Worm (Caenorhabditis elegans): ENCODE results near the gene C32C4.16.

C32C4.16 gene

ce11 chrV:10671618-10672017, 24.3 kb downstream of the C32C4.16 start, which contains the start of gene ceh-22:
ceh-22 (plus strand) TSS chrV:10671918.
- TF ChIP-seq T22C8.4 (GFP tag; IDR thresholded peaks at IDR 0.05) (no peak), ztf-29 (GFP tag; IDR thresholded peaks at IDR 0.05) (no peak), klf-2 (GFP tag; conservative IDR thresholded peaks at IDR 0.05) (no peak), flt-1 (GFP tag; IDR thresholded peaks at IDR 0.05) (no peak), tab-1 (GFP tag; IDR thresholded peaks at IDR 0.05) (no peak), cog-1 (tag; optimal IDR thresholded peaks at IDR 0.05) (no peak), med-1 (GFP tag; optimal IDR thresholded peaks at IDR 0.05; ENCODE audit: insufficient read depth) (no peak), ref-1 (GFP tag; conservative IDR thresholded peaks at IDR 0.05) (no peak), ztf-23 (GFP tag; IDR thresholded peaks at IDR 0.05) (no peak)

ce11 chrV:10672601-10673000, 25.2 kb downstream of the C32C4.16 start:
- no peak for TF ChIP-seq klf-2 (GFP tag; conservative IDR thresholded peaks at IDR 0.05)
- TF ChIP-seq tab-1 (GFP tag; IDR thresholded peaks at IDR 0.05): no peak
- no peak for TF ChIP-seq ztf-29 (GFP tag; IDR thresholded peaks at IDR 0.05)
- no peak for TF ChIP-seq T22C8.4 (GFP tag; IDR thresholded peaks at IDR 0.05)
- no peak for TF ChIP-seq med-1 (GFP tag; optimal IDR thresholded peaks at IDR 0.05; ENCODE audit: insufficient read depth)
- TF ChIP-seq ztf-23 (GFP tag; IDR thresholded peaks at IDR 0.05): no peak

DNA sequence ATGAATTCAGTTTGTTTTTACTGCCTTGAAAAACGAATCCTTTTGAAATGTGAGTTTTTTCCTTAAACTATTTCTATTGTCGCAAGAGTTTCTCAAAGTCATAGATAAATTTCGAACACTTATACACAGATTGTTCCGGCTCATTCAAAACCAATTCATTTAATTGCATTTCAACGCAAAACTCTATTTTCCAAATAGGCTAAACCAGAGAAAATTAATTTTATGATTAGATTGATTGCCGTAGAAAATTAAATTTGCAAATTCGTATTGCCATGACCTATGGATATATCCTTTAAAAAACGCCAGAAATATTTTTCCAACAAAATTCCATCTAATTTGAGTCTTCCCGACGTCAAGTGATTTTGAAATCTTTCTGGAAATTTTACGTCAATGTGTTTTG, 28.6 kb downstream of the C32C4.16 start:
- TF ChIP-seq med-1 (GFP tag; optimal IDR thresholded peaks at IDR 0.05; ENCODE audit: insufficient read depth) (no peak), klf-2 (GFP tag; conservative IDR thresholded peaks at IDR 0.05) (no peak), ztf-23 (GFP tag; IDR thresholded peaks at IDR 0.05) (no peak), cog-1 (tag; optimal IDR thresholded peaks at IDR 0.05) (no peak), ref-1 (GFP tag; conservative IDR thresholded peaks at IDR 0.05) (no peak), ztf-29 (GFP tag; IDR thresholded peaks at IDR 0.05) (no peak), T22C8.4 (GFP tag; IDR thresholded peaks at IDR 0.05) (no peak)

DNA sequence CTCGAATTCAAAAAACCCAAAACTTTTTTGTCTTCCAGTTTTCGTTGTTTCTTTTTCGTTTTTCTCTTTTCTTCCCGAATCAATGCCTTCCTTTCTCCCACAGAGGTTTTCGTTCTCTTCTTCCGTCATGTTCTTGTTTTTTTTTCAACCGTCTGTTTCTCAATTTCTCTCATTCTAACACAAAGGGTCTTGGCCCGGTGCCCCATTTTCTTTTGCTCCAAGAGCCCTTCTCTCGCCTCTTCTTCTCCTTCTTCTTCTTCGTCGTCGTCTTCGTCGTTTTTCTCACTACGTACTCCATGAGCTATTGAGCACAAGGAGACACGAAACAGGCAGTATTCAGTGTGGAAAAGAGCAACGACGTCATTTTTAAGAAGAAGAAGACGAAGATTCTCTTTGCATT, 30.1 kb downstream of the C32C4.16 start:
- TF ChIP-seq med-1 (GFP tag; optimal IDR thresholded peaks at IDR 0.05; ENCODE audit: insufficient read depth) (no peak), T22C8.4 (GFP tag; IDR thresholded peaks at IDR 0.05) (no peak), ref-1 (GFP tag; conservative IDR thresholded peaks at IDR 0.05) (no peak)

DNA sequence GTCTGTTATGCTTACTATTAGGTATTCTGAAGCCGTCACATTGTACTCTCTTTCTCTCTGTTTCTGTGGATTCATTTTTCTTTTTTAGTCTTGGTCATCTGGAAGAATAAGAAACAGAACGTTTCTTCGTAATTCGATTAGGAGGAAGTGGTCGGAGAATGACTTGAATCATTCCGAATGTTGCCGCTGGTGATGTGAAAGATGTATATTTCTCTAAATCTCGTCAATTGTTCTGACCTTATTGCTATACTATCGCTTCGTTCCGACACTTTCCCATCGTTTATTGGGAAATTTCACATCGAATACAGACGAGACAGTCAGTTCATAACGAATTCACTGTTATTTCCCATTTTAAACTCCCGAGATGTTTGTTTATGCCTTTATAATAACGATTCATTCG, 31.7 kb downstream of the C32C4.16 start:
- no peak for TF ChIP-seq tab-1 (GFP tag; IDR thresholded peaks at IDR 0.05)
- TF ChIP-seq ztf-29 (GFP tag; IDR thresholded peaks at IDR 0.05): no peak
- TF ChIP-seq ref-1 (GFP tag; conservative IDR thresholded peaks at IDR 0.05): no peak
- TF ChIP-seq T22C8.4 (GFP tag; IDR thresholded peaks at IDR 0.05): no peak
- no peak for TF ChIP-seq klf-2 (GFP tag; conservative IDR thresholded peaks at IDR 0.05)
- no peak for TF ChIP-seq ztf-23 (GFP tag; IDR thresholded peaks at IDR 0.05)
- TF ChIP-seq flt-1 (GFP tag; IDR thresholded peaks at IDR 0.05): no peak
- no peak for TF ChIP-seq med-1 (GFP tag; optimal IDR thresholded peaks at IDR 0.05; ENCODE audit: insufficient read depth)
- TF ChIP-seq cog-1 (tag; optimal IDR thresholded peaks at IDR 0.05): no peak

ce11 chrV:10679990-10680602, 32.7 kb downstream of the C32C4.16 start:
- TF ChIP-seq T22C8.4 (GFP tag; IDR thresholded peaks at IDR 0.05) (no peak), klf-2 (GFP tag; conservative IDR thresholded peaks at IDR 0.05) (no peak), flt-1 (GFP tag; IDR thresholded peaks at IDR 0.05) (no peak), ztf-23 (GFP tag; IDR thresholded peaks at IDR 0.05) (no peak), ref-1 (GFP tag; conservative IDR thresholded peaks at IDR 0.05) (no peak), cog-1 (tag; optimal IDR thresholded peaks at IDR 0.05) (no peak), ztf-29 (GFP tag; IDR thresholded peaks at IDR 0.05) (no peak), tab-1 (GFP tag; IDR thresholded peaks at IDR 0.05) (no peak), med-1 (GFP tag; optimal IDR thresholded peaks at IDR 0.05; ENCODE audit: insufficient read depth) (no peak)

- TF ChIP-seq T22C8.4 (GFP tag; IDR thresholded peaks at IDR 0.05): peak; percentile 69; the same call in 1 of the 2 replicates
- 0 out of 2 replicates have a peak, but pooled peaks have one; percentile 50 for TF ChIP-seq ztf-23 (GFP tag; IDR thresholded peaks at IDR 0.05)
- TF ChIP-seq klf-2 (GFP tag; conservative IDR thresholded peaks at IDR 0.05): no peak
- TF ChIP-seq ref-1 (GFP tag; conservative IDR thresholded peaks at IDR 0.05): peak; percentile 42; the same call in 1 of the 2 replicates
- no peak for TF ChIP-seq ztf-29 (GFP tag; IDR thresholded peaks at IDR 0.05)
- TF ChIP-seq med-1 (GFP tag; optimal IDR thresholded peaks at IDR 0.05; ENCODE audit: insufficient read depth): no peak
- no peak for TF ChIP-seq tab-1 (GFP tag; IDR thresholded peaks at IDR 0.05)
- TF ChIP-seq flt-1 (GFP tag; IDR thresholded peaks at IDR 0.05): peak; percentile 4; the same call in 1 of the 2 replicates
- no peak for TF ChIP-seq cog-1 (tag; optimal IDR thresholded peaks at IDR 0.05)
Observed at ce11 chrV:10681117-10681959, 34.0 kb downstream of the C32C4.16 start.

- TF ChIP-seq flt-1 (GFP tag; IDR thresholded peaks at IDR 0.05) (no peak), ztf-29 (GFP tag; IDR thresholded peaks at IDR 0.05) (no peak), cog-1 (tag; optimal IDR thresholded peaks at IDR 0.05) (no peak)
Observed at ce11 chrV:10682122-10682521, 34.8 kb downstream of the C32C4.16 start, which contains the start of gene gsp-1. gsp-1 (plus strand) TSS chrV:10682422.

DNA sequence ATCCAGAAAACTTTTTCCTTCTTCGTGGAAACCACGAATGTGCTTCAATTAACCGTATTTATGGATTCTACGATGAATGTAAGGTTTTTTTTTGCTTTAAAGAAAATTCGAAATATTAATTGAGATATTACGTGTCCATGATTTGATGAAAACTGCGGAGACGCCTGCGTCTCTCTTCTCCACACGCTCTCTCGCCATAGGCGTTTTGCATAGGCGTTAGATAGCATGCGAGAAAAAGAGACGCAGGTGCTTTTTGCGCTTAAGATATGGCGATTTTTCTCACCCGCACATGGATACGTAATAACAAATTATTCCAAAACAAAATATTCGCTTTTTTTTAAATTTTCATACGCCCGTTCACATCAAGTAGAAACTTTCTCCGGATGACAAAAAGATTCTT, 36.1 kb downstream of the C32C4.16 start:
- no peak for TF ChIP-seq ztf-29 (GFP tag; IDR thresholded peaks at IDR 0.05)
- no peak for TF ChIP-seq ref-1 (GFP tag; conservative IDR thresholded peaks at IDR 0.05)
- TF ChIP-seq tab-1 (GFP tag; IDR thresholded peaks at IDR 0.05): no peak
- TF ChIP-seq med-1 (GFP tag; optimal IDR thresholded peaks at IDR 0.05; ENCODE audit: insufficient read depth): no peak
- TF ChIP-seq flt-1 (GFP tag; IDR thresholded peaks at IDR 0.05): no peak
- no peak for TF ChIP-seq T22C8.4 (GFP tag; IDR thresholded peaks at IDR 0.05)
- no peak for TF ChIP-seq ztf-23 (GFP tag; IDR thresholded peaks at IDR 0.05)
- TF ChIP-seq cog-1 (tag; optimal IDR thresholded peaks at IDR 0.05): no peak
- TF ChIP-seq klf-2 (GFP tag; conservative IDR thresholded peaks at IDR 0.05): no peak

Measured in whole organism, midembryonic.